Fruit fly (Drosophila melanogaster): ENCODE data around the gene ChAT.

The ChAT gene

dm6 chr3R:18741844-18742187 is 36.5 kb downstream of the ChAT start (continued):
- TF ChIP-seq sqz (GFP tag; optimal IDR thresholded peaks at IDR 0.05) (peak; percentile 15), CG4617 (GFP tag; optimal IDR thresholded peaks at IDR 0.05; ENCODE audit: borderline replicate concordance) (no peak), CG7786 (GFP tag; optimal IDR thresholded peaks at IDR 0.05) (peak; percentile 44), CG14050 (GFP tag; IDR thresholded peaks at IDR 0.05) (no peak), Hey (tag; optimal IDR thresholded peaks at IDR 0.05) (peak; percentile 33), Eip74EF (GFP tag; optimal IDR thresholded peaks at IDR 0.05) (no peak), Dbx (GFP tag; IDR thresholded peaks at IDR 0.05) (no peak), wdn (GFP tag; IDR thresholded peaks at IDR 0.05) (no peak), Hsf (GFP tag; optimal IDR thresholded peaks at IDR 0.05) (no peak)

DNA sequence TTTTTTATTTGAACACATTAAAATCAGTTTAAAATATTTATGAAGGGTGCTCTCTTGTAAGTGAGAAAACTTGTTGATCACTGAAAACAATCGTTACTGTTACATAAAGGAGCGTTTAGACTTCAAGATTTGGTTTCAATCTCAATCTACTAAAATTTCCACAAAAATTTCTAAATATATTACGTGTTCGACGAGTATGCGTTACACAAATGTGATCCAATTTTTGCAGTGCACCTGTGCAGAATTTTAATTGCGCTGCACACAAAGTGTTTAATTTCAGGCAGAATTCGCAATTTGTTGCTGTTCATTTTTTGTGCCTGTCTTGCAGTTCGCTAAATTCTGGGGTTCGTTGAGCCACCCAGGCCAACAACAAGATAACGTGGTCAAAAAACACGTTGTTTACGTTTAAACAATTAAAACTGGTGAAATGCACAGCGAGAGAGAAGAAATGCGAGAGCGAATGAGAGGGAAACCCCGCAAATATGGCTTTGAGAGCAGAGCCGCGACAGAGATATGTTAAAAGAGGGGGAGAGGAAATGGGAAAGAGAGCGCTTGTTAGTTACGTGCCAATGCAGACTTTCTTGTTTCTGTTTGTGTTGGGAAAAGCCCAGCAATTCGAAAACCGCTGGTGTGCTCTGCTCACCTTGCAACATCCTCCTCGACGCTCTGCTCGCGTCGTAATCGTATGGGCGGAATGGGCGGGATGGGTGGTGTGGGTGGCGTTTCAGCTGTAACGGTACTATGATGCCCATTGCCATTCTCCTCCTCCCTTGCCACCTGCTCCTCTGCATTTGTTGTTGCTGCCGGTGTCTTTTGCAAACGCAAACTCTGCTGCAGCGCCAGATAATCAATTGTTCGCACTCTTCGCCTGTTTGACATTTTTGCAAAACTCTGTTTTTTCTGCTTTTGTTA is 37.3 kb downstream of the ChAT start:
- no peak for TF ChIP-seq tup (GFP tag; optimal IDR thresholded peaks at IDR 0.05)
- no peak for TF ChIP-seq pho (GFP tag; optimal IDR thresholded peaks at IDR 0.05)
- TF ChIP-seq Dip2 (GFP tag; IDR thresholded peaks at IDR 0.05), result no peak
- no peak for TF ChIP-seq Hey (tag; optimal IDR thresholded peaks at IDR 0.05)
- TF ChIP-seq Hr51 (GFP tag; optimal IDR thresholded peaks at IDR 0.05), result no peak
- no peak for TF ChIP-seq CG11085 (GFP tag; IDR thresholded peaks at IDR 0.05)
- TF ChIP-seq NC2α (GFP tag; optimal IDR thresholded peaks at IDR 0.05), result no peak
- no peak for TF ChIP-seq CG18599 (GFP tag; optimal IDR thresholded peaks at IDR 0.05)
- TF ChIP-seq chn (GFP tag; optimal IDR thresholded peaks at IDR 0.05), result no peak
- no peak for TF ChIP-seq CG10543 (GFP tag; optimal IDR thresholded peaks at IDR 0.05)
- 0 out of 2 replicates have a peak, but pooled peaks have one; percentile 12 for TF ChIP-seq seq (GFP tag; IDR thresholded peaks at IDR 0.05)
- no peak for TF ChIP-seq Max (GFP tag; optimal IDR thresholded peaks at IDR 0.05)
- TF ChIP-seq Nf-YA (GFP tag; IDR thresholded peaks at IDR 0.05), result no peak
- no peak for TF ChIP-seq CG6791 (GFP tag; IDR thresholded peaks at IDR 0.05; ENCODE audit: partially characterized antibody)
- no peak for TF ChIP-seq CG10462 (GFP tag; optimal IDR thresholded peaks at IDR 0.05)
- TF ChIP-seq ems (GFP tag; optimal IDR thresholded peaks at IDR 0.05), result no peak
- no peak for TF ChIP-seq Fer2 (tag; optimal IDR thresholded peaks at IDR 0.05)
- TF ChIP-seq ftz-f1 (GFP tag; optimal IDR thresholded peaks at IDR 0.05), result no peak
- no peak for TF ChIP-seq ssp (GFP tag; IDR thresholded peaks at IDR 0.05)
- TF ChIP-seq lbe (GFP tag; optimal IDR thresholded peaks at IDR 0.05), result peak; percentile 36
- no peak for TF ChIP-seq sna (GFP tag; IDR thresholded peaks at IDR 0.05; ENCODE audit: partially characterized antibody)
- no peak for TF ChIP-seq cg (GFP tag; optimal IDR thresholded peaks at IDR 0.05)
- no peak for TF ChIP-seq gem (tag; optimal IDR thresholded peaks at IDR 0.05)
- no peak for TF ChIP-seq sima (GFP tag; optimal IDR thresholded peaks at IDR 0.05)
- no peak for TF ChIP-seq CG6854 (GFP tag; optimal IDR thresholded peaks at IDR 0.05)
- peak; percentile 69 for TF ChIP-seq sens (GFP tag)
- no peak for TF ChIP-seq sd (tag; optimal IDR thresholded peaks at IDR 0.05)
- peak; percentile 22 for TF ChIP-seq phol (tag; optimal IDR thresholded peaks at IDR 0.05)
- no peak for TF ChIP-seq CoRest (tag; optimal IDR thresholded peaks at IDR 0.05)
- TF ChIP-seq crol (GFP tag; IDR thresholded peaks at IDR 0.05), result peak; percentile 67
- no peak for TF ChIP-seq H15 (GFP tag; IDR thresholded peaks at IDR 0.05)
- TF ChIP-seq sob (GFP tag; IDR thresholded peaks at IDR 0.05), result no peak
- TF ChIP-seq trem (tag; optimal IDR thresholded peaks at IDR 0.05), result no peak
- 0 out of 4 replicates have a peak, but pooled peaks have one; percentile 1 for TF ChIP-seq chinmo (GFP tag; IDR thresholded peaks at IDR 0.05; ENCODE audit: partially characterized antibody)
- TF ChIP-seq org-1 (GFP tag; optimal IDR thresholded peaks at IDR 0.05), result no peak
- no peak for TF ChIP-seq onecut (GFP tag; IDR thresholded peaks at IDR 0.05)
- no peak for TF ChIP-seq kay (GFP tag; optimal IDR thresholded peaks at IDR 0.05)
- TF ChIP-seq PHDP (tag; optimal IDR thresholded peaks at IDR 0.05), result no peak
- TF ChIP-seq CG2712 (tag; optimal IDR thresholded peaks at IDR 0.05), result no peak
- TF ChIP-seq Rfx (GFP tag; IDR thresholded peaks at IDR 0.05), result no peak

Measured in whole organism, embryonic.